Worm (Caenorhabditis elegans) whole organism, L4/young adult: Measurements from ENCODE around the gene smap-1.

ENCODE experiments used
- dao-5 ChIP-seq: sonication (generic microtip); optimal IDR thresholded peaks from 2 replicates; lab custom pipeline; 2016; ENCODE audit warnings: missing genotype, missing genetic modification characterization, moderate library complexity, missing compliant biosample characterization
- him-1 ChIP-seq: sonication (generic microtip); optimal IDR thresholded peaks from 2 replicates; lab custom pipeline; 2016; ENCODE audit warnings: missing genotype, missing genetic modification reagents, missing genetic modification characterization, missing compliant biosample characterization

DNA sequence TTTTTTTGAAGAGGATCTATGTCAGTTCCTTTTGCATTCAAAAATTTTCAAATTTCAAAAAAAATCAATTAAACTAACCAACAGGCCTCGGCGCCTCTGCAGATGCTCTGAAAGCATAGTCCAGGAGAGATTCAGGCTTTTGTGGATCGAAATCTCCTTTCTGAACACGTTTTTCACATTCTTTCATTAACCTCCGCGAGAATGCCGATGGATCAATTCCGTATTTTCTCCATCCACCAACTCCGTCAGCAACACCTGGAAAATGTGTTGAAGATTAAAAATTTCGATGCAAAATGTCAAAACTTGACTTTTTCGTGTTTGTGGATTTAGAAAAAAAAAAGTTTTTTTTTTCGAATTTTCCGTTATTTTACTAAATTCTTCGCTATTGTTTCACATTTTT lies 25.1 kb downstream of the smap-1 start:
- no peak for TF ChIP-seq dao-5 (tag; lab: Kevin White, UChicago)
- no peak for TF ChIP-seq him-1 (tag; lab: Kevin White, UChicago)
